Worm (Caenorhabditis elegans): Measurements from ENCODE around the gene jnk-1.

ce11 chrIV:6972427-6972826 lies 15.0 kb downstream of the jnk-1 start, which contains the start of gene nhr-249:
- TF ChIP-seq unc-62 (GFP tag; optimal IDR thresholded peaks at IDR 0.05), result no peak
- TF ChIP-seq skn-1 (tag; optimal IDR thresholded peaks at IDR 0.05), result no peak
- no peak for TF ChIP-seq ama-1 (optimal IDR thresholded peaks at IDR 0.05)
- TF ChIP-seq ztf-11 (tag; optimal IDR thresholded peaks at IDR 0.05), result no peak
- no peak for TF ChIP-seq jun-1 (tag; optimal IDR thresholded peaks at IDR 0.05)
- TF ChIP-seq nhr-12 (tag; optimal IDR thresholded peaks at IDR 0.05), result no peak
- TF ChIP-seq ZK546.5 (tag; optimal IDR thresholded peaks at IDR 0.05), result no peak
